Worm (Caenorhabditis elegans): Measurements from ENCODE around the gene K10D6.4.

DNA sequence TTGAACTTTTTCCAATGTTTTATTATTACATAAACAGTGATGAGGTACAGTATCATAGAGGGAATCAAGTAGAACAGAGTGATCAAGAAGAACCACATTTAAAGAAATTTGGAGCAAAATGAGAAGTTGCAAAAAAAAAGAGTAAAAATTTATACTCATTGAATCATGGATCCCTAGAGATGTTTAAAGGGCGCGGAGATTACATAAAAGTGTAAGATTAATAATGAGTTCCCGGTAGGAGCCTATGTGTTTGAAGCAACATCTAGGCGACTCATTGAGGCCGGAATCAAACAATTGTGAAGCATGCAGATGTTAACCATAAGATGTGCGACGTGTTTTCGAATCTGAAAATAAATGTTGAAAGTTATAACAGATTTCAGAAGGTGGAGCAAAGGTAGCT, 49.4 kb upstream of the K10D6.4 start, which contains the start of gene srg-39:
- TF ChIP-seq aly-1 (tag; optimal IDR thresholded peaks at IDR 0.05) (no peak), ama-1 (optimal IDR thresholded peaks at IDR 0.05) (no peak), hmbx-1 (tag; optimal IDR thresholded peaks at IDR 0.05) (no peak), F13C5.2 (tag; optimal IDR thresholded peaks at IDR 0.05) (no peak), flt-1 (GFP tag; IDR thresholded peaks at IDR 0.05) (no peak), tbx-11 (GFP tag; IDR thresholded peaks at IDR 0.05) (no peak), tbx-37 (GFP tag; conservative IDR thresholded peaks at IDR 0.05) (no peak), sea-1 (GFP tag; conservative IDR thresholded peaks at IDR 0.05) (no peak), scrt-1 (GFP tag; IDR thresholded peaks at IDR 0.05) (no peak), hnd-1 (tag; optimal IDR thresholded peaks at IDR 0.05) (no peak), tra-4 (tag; optimal IDR thresholded peaks at IDR 0.05) (no peak), ets-7 (tag; optimal IDR thresholded peaks at IDR 0.05) (no peak)

Data from whole organism, early embryonic.